Worm (Caenorhabditis elegans) whole organism, L4 larva: ENCODE results near the gene Y116A8C.38.
"Not testable (repeated sequence)": the region's sequence is repeated elsewhere in the genome, so short reads cannot be mapped to it uniquely, and the experiment has no call there.

Experiments used
- F37D6.2 ChIP-seq: sonication (generic microtip); optimal IDR thresholded peaks from 2 replicates; lab custom pipeline; 2016; ENCODE audit warnings: mild to moderate bottlenecking, missing genetic modification characterization, missing compliant biosample characterization
- aly-2 ChIP-seq: sonication (generic microtip); optimal IDR thresholded peaks from 2 replicates; lab custom pipeline; 2018; ENCODE audit warnings: missing biosample characterization, missing genetic modification characterization
- ceh-82 ChIP-seq: sonication (generic microtip); optimal IDR thresholded peaks from 2 replicates; lab custom pipeline; 2017; ENCODE audit warnings: missing biosample characterization, missing genetic modification characterization
- daf-12 ChIP-seq: fragments of 150-350 bp; optimal IDR thresholded peaks from 2 replicates; lab custom pipeline; 2014; ENCODE audit warnings: missing biosample characterization, missing genetic modification reagents, missing genetic modification characterization
- fkh-10 ChIP-seq: fragments of 150-350 bp; optimal IDR thresholded peaks from 2 replicates; lab custom pipeline; 2014; ENCODE audit warnings: missing biosample characterization, missing genetic modification reagents, missing genetic modification characterization
- mxl-2 ChIP-seq: fragments of 200-800 bp; sonication (Bioruptor generic); conservative IDR thresholded peaks from 2 replicates; pipeline ENCODE4 v1.3.6; 2022; ENCODE audit warnings: missing genetic modification reagents, missing genetic modification characterization, missing compliant biosample characterization
- nhr-11 ChIP-seq: fragments of 150-350 bp; optimal IDR thresholded peaks from 2 replicates; lab custom pipeline; 2014; ENCODE audit warnings: missing biosample characterization, missing genetic modification characterization
- nhr-77 ChIP-seq: fragments of 150-350 bp; optimal IDR thresholded peaks from 2 replicates; lab custom pipeline; 2014; ENCODE audit warnings: missing biosample characterization, missing genetic modification characterization
- set-16 ChIP-seq: fragments of 200-800 bp; sonication (Bioruptor generic); IDR thresholded peaks from 2 replicates; pipeline ENCODE4 v1.3.6; 2022; ENCODE audit warnings: missing genetic modification reagents, missing genetic modification characterization, missing compliant biosample characterization
- tag-97 ChIP-seq: fragments of 200-800 bp; sonication (Bioruptor generic); IDR thresholded peaks from 2 replicates; pipeline ENCODE4 v1.3.6; 2022; ENCODE audit warnings: missing genetic modification characterization, missing compliant biosample characterization
- unc-130 ChIP-seq: sonication (generic microtip); optimal IDR thresholded peaks from 2 replicates; lab custom pipeline; 2016; ENCODE audit warnings: missing genetic modification reagents, missing genetic modification characterization, missing compliant biosample characterization
- unc-39 ChIP-seq: sonication (generic microtip); optimal IDR thresholded peaks from 2 replicates; lab custom pipeline; 2017; ENCODE audit warnings: missing biosample characterization, missing genetic modification characterization
- ztf-11 ChIP-seq: fragments of 150-350 bp; optimal IDR thresholded peaks from 2 replicates; lab custom pipeline; 2014; ENCODE audit warnings: missing biosample characterization, missing genetic modification characterization

ce11 chrIV:17127224-17127623, 4.1 kb upstream of the Y116A8C.38 start:
- TF ChIP-seq F37D6.2; ceh-82 (tag; lab: Kevin White, UChicago); set-16; unc-39; unc-130 (GFP tag; lab: Kevin White, UChicago); nhr-11; daf-12; mxl-2 (GFP tag; lab: Robert Waterston, UW); ztf-11; tag-97 (GFP tag; lab: Robert Waterston, UW); fkh-10 (GFP tag; lab: Kevin White, UChicago); nhr-77; aly-2 (tag; lab: Kevin White, UChicago): not testable (repeated sequence)
